Fruit fly (Drosophila melanogaster) whole organism, wandering third instar larva: Measurements from ENCODE around the gene CG1965.
A peak's percentile ranks its signal among the peaks of the same experiment; 100 is the strongest.

Source experiments
- Abd-B ChIP-seq: fragments of >200 bp; optimal IDR thresholded peaks from 2 replicates; lab custom pipeline; 2017; ENCODE audit warnings: missing biosample characterization, missing genetic modification characterization
- CG32264 ChIP-seq: fragments of 200-800 bp; sonication (Bioruptor generic); optimal IDR thresholded peaks from 2 replicates; lab custom pipeline; 2016; ENCODE audit warnings: missing biosample characterization, missing genetic modification characterization
- CG9705 ChIP-seq: fragments of 200-800 bp; sonication (Bioruptor generic); optimal IDR thresholded peaks from 2 replicates; lab custom pipeline; 2018; ENCODE audit warnings: missing biosample characterization, mild to moderate bottlenecking, missing genetic modification characterization
- CrebA ChIP-seq: fragments of 200-800 bp; sonication (Bioruptor generic); optimal IDR thresholded peaks from 2 replicates; lab custom pipeline; 2016; ENCODE audit warnings: missing biosample characterization, mild to moderate bottlenecking, missing genetic modification characterization, borderline replicate concordance
- Dfd ChIP-seq: fragments of >200 bp; optimal IDR thresholded peaks from 2 replicates; lab custom pipeline; 2017; ENCODE audit warnings: missing biosample characterization, missing genetic modification characterization
- Dif ChIP-seq: fragments of 200-275, 200-300 bp; sonication (Bioruptor generic); optimal IDR thresholded peaks from 2 replicates; lab custom pipeline; 2018; ENCODE audit warnings: missing biosample characterization, missing genetic modification characterization; ENCODE audit not compliant: partially characterized antibody
- GATAd ChIP-seq: sonication (Bioruptor generic); optimal IDR thresholded peaks from 2 replicates; lab custom pipeline; 2016; ENCODE audit warnings: missing biosample characterization, missing genetic modification characterization
- HLH106 ChIP-seq: fragments of 200-800 bp; optimal IDR thresholded peaks from 3 replicates; lab custom pipeline; 2019; ENCODE audit warnings: missing biosample characterization, mild to moderate bottlenecking, missing genetic modification characterization, moderate library complexity
- Hnf4 ChIP-seq: fragments of 200-800 bp; sonication (Bioruptor generic); optimal IDR thresholded peaks from 2 replicates; lab custom pipeline; 2016; ENCODE audit warnings: missing biosample characterization, mild to moderate bottlenecking, missing genetic modification characterization
- Hr78 ChIP-seq: fragments of >200 bp; optimal IDR thresholded peaks from 2 replicates; lab custom pipeline; 2017; ENCODE audit warnings: missing biosample characterization, missing genetic modification characterization
- Hr83 ChIP-seq: fragments of 200-300 bp; sonication (Bioruptor generic); optimal IDR thresholded peaks from 2 replicates; lab custom pipeline; 2016; ENCODE audit warnings: missing biosample characterization, mild to moderate bottlenecking, missing genetic modification characterization, moderate library complexity; ENCODE audit not compliant: poor library complexity, severe bottlenecking
- Jra ChIP-seq: sonication (Bioruptor generic); optimal IDR thresholded peaks from 2 replicates; lab custom pipeline; 2016; ENCODE audit warnings: missing biosample characterization, missing genetic modification characterization
- Mio ChIP-seq: sonication (Bioruptor generic); optimal IDR thresholded peaks from 2 replicates; lab custom pipeline; 2016; ENCODE audit warnings: missing biosample characterization, missing genetic modification characterization
- Myc ChIP-seq: fragments of >200 bp; optimal IDR thresholded peaks from 2 replicates; lab custom pipeline; 2017
- N ChIP-seq: fragments of >200 bp; optimal IDR thresholded peaks from 2 replicates; lab custom pipeline; 2018; ENCODE audit warnings: missing biosample characterization, missing external identifiers, missing genetic modification characterization
- OdsH ChIP-seq: fragments of 200-800 bp; sonication (Bioruptor generic); optimal IDR thresholded peaks from 2 replicates; lab custom pipeline; 2016; ENCODE audit warnings: missing biosample characterization, mild to moderate bottlenecking, missing genetic modification characterization
- Rel ChIP-seq, 2 experiments: fragments of 200-800 bp; sonication (Bioruptor generic) in 1 of 2; optimal IDR thresholded peaks; 2 replicates in 1 of 2; 3 replicates in 1 of 2; lab custom pipeline; 2016 to 2019; ENCODE audit warnings: mild to moderate bottlenecking in 2 of 2, missing biosample characterization in 2 of 2, missing genetic modification characterization in 2 of 2, moderate library complexity in 1 of 2
- Sp1 ChIP-seq: fragments of 200-800 bp; sonication (Bioruptor generic); optimal IDR thresholded peaks from 3 replicates; lab custom pipeline; 2019; ENCODE audit warnings: missing biosample characterization, mild to moderate bottlenecking, missing genetic modification characterization, moderate library complexity
- Vsx2 ChIP-seq: fragments of 200-300, 225-300 bp; sonication (Bioruptor generic); optimal IDR thresholded peaks from 2 replicates; lab custom pipeline; 2018; ENCODE audit warnings: missing biosample characterization, missing genetic modification characterization; ENCODE audit not compliant: partially characterized antibody
- br ChIP-seq: fragments of 200-800 bp; sonication (Bioruptor generic); optimal IDR thresholded peaks from 2 replicates; lab custom pipeline; 2016; ENCODE audit warnings: missing biosample characterization, missing genetic modification characterization
- brk ChIP-seq: fragments of 200-800 bp; sonication (Bioruptor generic); optimal IDR thresholded peaks from 2 replicates; lab custom pipeline; 2016; ENCODE audit warnings: missing biosample characterization, mild to moderate bottlenecking, missing genetic modification characterization
- dl ChIP-seq, 2 experiments: fragments of 175-275, 200-275 bp in 1 of 2; fragments of 200-275 bp in 1 of 2; sonication (Bioruptor generic); optimal IDR thresholded peaks; lab custom pipeline; 2018; ENCODE audit warnings: mild to moderate bottlenecking in 2 of 2, missing biosample characterization in 2 of 2, missing genetic modification characterization in 2 of 2, moderate library complexity in 2 of 2; ENCODE audit not compliant: partially characterized antibody in 2 of 2, insufficient read depth in 1 of 2
- dmrt93B ChIP-seq: fragments of 200-800 bp; sonication (Bioruptor generic); optimal IDR thresholded peaks from 2 replicates; lab custom pipeline; 2018; ENCODE audit warnings: missing biosample characterization, mild to moderate bottlenecking, missing genetic modification characterization
- dsf ChIP-seq: sonication (Bioruptor generic); optimal IDR thresholded peaks from 2 replicates; lab custom pipeline; 2016; ENCODE audit warnings: missing biosample characterization, missing genetic modification characterization, borderline replicate concordance
- ey ChIP-seq: fragments of 200-800 bp; sonication (Bioruptor generic); optimal IDR thresholded peaks from 2 replicates; lab custom pipeline; 2016; ENCODE audit warnings: missing biosample characterization, missing genetic modification characterization
- foxo ChIP-seq, 2 experiments: fragments of 200-800 bp; sonication (Bioruptor generic); optimal IDR thresholded peaks; 2 replicates in 1 of 2; 3 replicates in 1 of 2; lab custom pipeline; 2016 to 2017; ENCODE audit warnings: missing biosample characterization in 2 of 2, missing genetic modification characterization in 2 of 2
- fru ChIP-seq: fragments of 200-800 bp; sonication (Bioruptor generic); optimal IDR thresholded peaks from 3 replicates; lab custom pipeline; 2016; ENCODE audit warnings: missing biosample characterization, mild to moderate bottlenecking, missing genetic modification characterization
- h ChIP-seq: fragments of 200-800 bp; sonication (Bioruptor generic); optimal IDR thresholded peaks from 3 replicates; lab custom pipeline; 2016; ENCODE audit warnings: missing biosample characterization, mild to moderate bottlenecking, missing genetic modification characterization
- jim ChIP-seq: fragments of 175-275, 200-325 bp; sonication (Bioruptor generic); optimal IDR thresholded peaks from 2 replicates; lab custom pipeline; 2016; ENCODE audit warnings: missing biosample characterization, mild to moderate bottlenecking, missing genetic modification characterization
- lola ChIP-seq: fragments of >200 bp; optimal IDR thresholded peaks from 2 replicates; lab custom pipeline; 2017; ENCODE audit warnings: missing biosample characterization, missing genetic modification characterization
- pan ChIP-seq: fragments of >200 bp; optimal IDR thresholded peaks from 2 replicates; lab custom pipeline; 2017
- psq ChIP-seq: fragments of 200-800 bp; sonication (Bioruptor generic); optimal IDR thresholded peaks from 3 replicates; lab custom pipeline; 2017; ENCODE audit warnings: missing biosample characterization, mild to moderate bottlenecking, missing genetic modification characterization, moderate library complexity
- rgr ChIP-seq: fragments of 200-800 bp; sonication (Bioruptor generic); optimal IDR thresholded peaks from 3 replicates; lab custom pipeline; 2016; ENCODE audit warnings: missing biosample characterization, mild to moderate bottlenecking, missing genetic modification characterization
- sage ChIP-seq: fragments of 200-800 bp; sonication (Bioruptor generic); optimal IDR thresholded peaks from 2 replicates; lab custom pipeline; 2016; ENCODE audit warnings: missing biosample characterization, mild to moderate bottlenecking, missing genetic modification characterization
- sv ChIP-seq: fragments of 200-800 bp; sonication (Bioruptor generic); optimal IDR thresholded peaks from 3 replicates; lab custom pipeline; 2016; ENCODE audit warnings: missing biosample characterization, missing genetic modification characterization
- tai ChIP-seq: sonication (Bioruptor generic); optimal IDR thresholded peaks from 2 replicates; lab custom pipeline; 2016; ENCODE audit warnings: missing biosample characterization, missing genetic modification characterization
- usp ChIP-seq: fragments of >200 bp; optimal IDR thresholded peaks from 2 replicates; lab custom pipeline; 2017; ENCODE audit warnings: missing biosample characterization, missing genetic modification characterization
- woc ChIP-seq: sonication (Bioruptor generic); optimal IDR thresholded peaks from 2 replicates; lab custom pipeline; 2016; ENCODE audit warnings: missing biosample characterization, mild to moderate bottlenecking, missing genetic modification characterization

The CG1965 gene

dm6 chr3R:7108589-7109312 is 41.5 kb downstream of the CG1965 start:
- TF ChIP-seq OdsH (GFP tag; lab: Kevin White, UChicago) (peak; percentile 98), Vsx2 (no peak), Rel (GFP tag; optimal IDR thresholded peaks at IDR 0.05; lab: Kevin White, UChicago) (no peak), Rel (tag; optimal IDR thresholded peaks at IDR 0.05; lab: Kevin White, UChicago) (peak; percentile 73), rgr (GFP tag; lab: Kevin White, UChicago) (peak; percentile 96), N (GFP tag; lab: Kevin White, UChicago) (no peak), pan (lab: Kevin White, UChicago) (no peak), brk (GFP tag; lab: Kevin White, UChicago) (peak; percentile 91), Hr83 (no peak), fru (GFP tag; lab: Kevin White, UChicago) (peak; percentile 96), Hnf4 (GFP tag; lab: Kevin White, UChicago) (peak; percentile 94), Abd-B (no peak), Mio (no peak), usp (GFP tag; lab: Kevin White, UChicago) (no peak), GATAd (GFP tag; lab: Kevin White, UChicago) (peak; percentile 78), psq (GFP tag; lab: Kevin White, UChicago) (peak; percentile 92), sv (GFP tag; lab: Kevin White, UChicago) (peak; percentile 91), CrebA (GFP tag; lab: Kevin White, UChicago) (peak; percentile 41), br (peak; percentile 92), jim (peak; percentile 59), dl (GFP tag; optimal IDR thresholded peaks at IDR 0.05; lab: Kevin White, UChicago; ENCODE audit: insufficient read depth in 1 of 2, partially characterized antibody in 2 of 2) (peak in 1 of 2 experiments; percentile 18), HLH106 (tag; lab: Kevin White, UChicago) (peak; percentile 98), CG32264 (peak; percentile 81), Jra (GFP tag; lab: Kevin White, UChicago) (peak; percentile 94), Dfd (GFP tag; lab: Kevin White, UChicago) (no peak), sage (GFP tag; lab: Kevin White, UChicago) (peak; percentile 54), Sp1 (GFP tag; lab: Kevin White, UChicago) (peak; percentile 91), ey (GFP tag; lab: Kevin White, UChicago) (peak; percentile 96), Dif (GFP tag; lab: Kevin White, UChicago) (no peak), dmrt93B (GFP tag; lab: Kevin White, UChicago) (peak; percentile 94), woc (peak; percentile 96), Myc (lab: Kevin White, UChicago) (no peak), dsf (GFP tag; lab: Kevin White, UChicago) (peak; percentile 74), foxo (GFP tag; optimal IDR thresholded peaks at IDR 0.05; lab: Kevin White, UChicago) (peak in 1 of 2 experiments; percentile 97), Hr78 (GFP tag; lab: Kevin White, UChicago) (no peak), CG9705 (GFP tag; lab: Kevin White, UChicago) (peak; percentile 91), lola (no peak), tai (GFP tag; lab: Kevin White, UChicago) (no peak), h (GFP tag; lab: Kevin White, UChicago) (peak; percentile 97)

DNA sequence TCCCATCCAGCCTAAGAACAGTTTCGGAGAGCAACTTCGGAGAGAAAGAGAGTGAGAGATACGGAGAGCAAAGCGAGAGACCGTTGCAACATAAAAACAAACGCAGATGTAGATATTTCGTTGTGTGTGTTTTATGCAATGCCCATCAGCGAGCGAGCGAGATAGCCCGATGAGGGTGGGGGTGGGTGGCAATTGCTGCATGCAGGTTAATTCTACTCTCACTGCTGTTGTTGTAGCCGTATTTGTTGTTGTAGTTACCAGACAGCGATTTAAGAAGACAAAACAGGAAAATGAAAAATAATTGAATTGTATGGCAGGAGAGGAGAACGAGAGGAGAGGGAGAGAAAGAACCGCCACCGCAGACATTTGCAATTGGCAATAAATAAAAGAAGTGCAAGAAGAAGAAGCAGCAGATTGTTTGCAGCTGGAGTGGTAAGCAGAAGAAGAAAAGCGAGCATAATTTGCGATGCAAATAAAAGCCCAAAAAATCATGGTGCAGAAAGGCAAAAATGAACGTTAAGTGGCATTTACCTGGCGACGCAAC is 42.6 kb downstream of the CG1965 start:
- TF ChIP-seq dl (GFP tag; optimal IDR thresholded peaks at IDR 0.05; lab: Kevin White, UChicago; ENCODE audit: insufficient read depth in 1 of 2, partially characterized antibody in 2 of 2) (peak; percentile 59 to 66), Dif (GFP tag; lab: Kevin White, UChicago) (peak; percentile 81), psq (GFP tag; lab: Kevin White, UChicago) (peak; percentile 52), Jra (GFP tag; lab: Kevin White, UChicago) (no peak)
